Fruit fly (Drosophila melanogaster): ENCODE results near the gene Pus7.

Gene Pus7

dm6 chr3L:8509567-8510109 lies at the start of gene Pus7, which contains the start of gene ZC3H3:
Gene Pus7, plus strand, starts transcription at chr3L:8510003.
Gene ZC3H3, minus strand, starts transcription at chr3L:8509763.
- peak; percentile 35 for TF ChIP-seq CG7101 (tag; optimal IDR thresholded peaks at IDR 0.05)
- no peak for TF ChIP-seq ovo (GFP tag; optimal IDR thresholded peaks at IDR 0.05)
- TF ChIP-seq kay (GFP tag; ENCODE audit: borderline replicate concordance), result no peak
- no peak for TF ChIP-seq pad (GFP tag; optimal IDR thresholded peaks at IDR 0.05)
- no peak for TF ChIP-seq Hr96 (GFP tag; optimal IDR thresholded peaks at IDR 0.05)
- no peak for TF ChIP-seq CG7045 (GFP tag; optimal IDR thresholded peaks at IDR 0.05)
- TF ChIP-seq CG5204 (GFP tag; optimal IDR thresholded peaks at IDR 0.05), result no peak
- TF ChIP-seq CG33017 (tag; optimal IDR thresholded peaks at IDR 0.05), result peak; percentile 13
- TF ChIP-seq CG14711 (tag; optimal IDR thresholded peaks at IDR 0.05), result peak; percentile 57
- TF ChIP-seq tj (GFP tag; optimal IDR thresholded peaks at IDR 0.05), result peak; percentile 13
- no peak for TF ChIP-seq CG12768 (GFP tag; optimal IDR thresholded peaks at IDR 0.05)
- peak; percentile 25 for TF ChIP-seq CG11617 (GFP tag; optimal IDR thresholded peaks at IDR 0.05)
- no peak for TF ChIP-seq cnc (optimal IDR thresholded peaks at IDR 0.05)
- no peak for TF ChIP-seq cic (GFP tag; optimal IDR thresholded peaks at IDR 0.05)
- peak; percentile 76 for TF ChIP-seq Mnt (GFP tag; optimal IDR thresholded peaks at IDR 0.05)
- TF ChIP-seq Clk (GFP tag; optimal IDR thresholded peaks at IDR 0.05), result no peak
- TF ChIP-seq bab1 (GFP tag; optimal IDR thresholded peaks at IDR 0.05), result peak; percentile 45

- TF ChIP-seq Hr96 (GFP tag; optimal IDR thresholded peaks at IDR 0.05) (peak; percentile 8), tj (GFP tag; optimal IDR thresholded peaks at IDR 0.05) (peak; percentile 59), CG12768 (GFP tag; optimal IDR thresholded peaks at IDR 0.05) (peak; percentile 50), pad (GFP tag; optimal IDR thresholded peaks at IDR 0.05) (no peak)
Measured at dm6 chr3L:8460050-8460878, 49.5 kb upstream of the Pus7 start.

- TF ChIP-seq CG7045 (GFP tag; optimal IDR thresholded peaks at IDR 0.05) (no peak), Clk (GFP tag; optimal IDR thresholded peaks at IDR 0.05) (no peak), CG7101 (tag; optimal IDR thresholded peaks at IDR 0.05) (no peak), Mnt (GFP tag; optimal IDR thresholded peaks at IDR 0.05) (no peak), ovo (GFP tag; optimal IDR thresholded peaks at IDR 0.05) (no peak), cnc (optimal IDR thresholded peaks at IDR 0.05) (no peak), CG33017 (tag; optimal IDR thresholded peaks at IDR 0.05) (no peak), toe (GFP tag; optimal IDR thresholded peaks at IDR 0.05) (no peak), kay (GFP tag; ENCODE audit: borderline replicate concordance) (no peak), Crg-1 (GFP tag; optimal IDR thresholded peaks at IDR 0.05) (no peak), CG14711 (tag; optimal IDR thresholded peaks at IDR 0.05) (no peak), CG5204 (GFP tag; optimal IDR thresholded peaks at IDR 0.05) (no peak)
Measured at dm6 chr3L:8461229-8462004, 48.4 kb upstream of the Pus7 start.

DNA sequence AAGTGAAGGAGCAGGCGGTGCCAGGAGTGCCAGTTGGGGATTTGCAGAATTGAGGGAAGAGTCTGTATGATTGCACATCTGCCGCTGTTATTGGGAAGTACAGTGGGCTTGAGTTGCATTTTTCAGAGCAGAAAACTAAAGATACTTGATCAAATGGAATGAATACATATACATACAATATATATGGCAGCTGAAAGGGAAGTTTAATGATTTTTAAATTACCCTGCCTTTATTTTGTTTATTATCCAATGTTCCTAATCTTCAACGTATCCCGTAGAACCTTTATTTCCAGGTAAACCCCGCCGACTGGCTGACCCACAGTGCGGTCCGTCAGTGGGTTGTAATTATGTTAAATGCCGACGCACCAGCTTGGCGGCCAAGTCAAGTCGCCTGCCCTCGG lies 28.9 kb upstream of the Pus7 start:
- TF ChIP-seq CG7101 (tag; optimal IDR thresholded peaks at IDR 0.05) (no peak), Clk (GFP tag; optimal IDR thresholded peaks at IDR 0.05) (no peak), CG7045 (GFP tag; optimal IDR thresholded peaks at IDR 0.05) (no peak), cic (GFP tag; optimal IDR thresholded peaks at IDR 0.05) (no peak), CG33017 (tag; optimal IDR thresholded peaks at IDR 0.05) (no peak), toe (GFP tag; optimal IDR thresholded peaks at IDR 0.05) (no peak), CG5204 (GFP tag; optimal IDR thresholded peaks at IDR 0.05) (no peak), CG11617 (GFP tag; optimal IDR thresholded peaks at IDR 0.05) (no peak)

- no peak for TF ChIP-seq Hr96 (GFP tag; optimal IDR thresholded peaks at IDR 0.05)
- TF ChIP-seq CG7045 (GFP tag; optimal IDR thresholded peaks at IDR 0.05), result no peak
- TF ChIP-seq cnc (optimal IDR thresholded peaks at IDR 0.05), result no peak
- no peak for TF ChIP-seq CG5204 (GFP tag; optimal IDR thresholded peaks at IDR 0.05)
- no peak for TF ChIP-seq CG1620 (GFP tag; optimal IDR thresholded peaks at IDR 0.05)
- TF ChIP-seq CG7101 (tag; optimal IDR thresholded peaks at IDR 0.05), result peak; percentile 48
- TF ChIP-seq Mnt (GFP tag; optimal IDR thresholded peaks at IDR 0.05), result peak; percentile 18
- peak; percentile 1 for TF ChIP-seq CG11617 (GFP tag; optimal IDR thresholded peaks at IDR 0.05)
- TF ChIP-seq bab1 (GFP tag; optimal IDR thresholded peaks at IDR 0.05), result peak; percentile 40
- no peak for TF ChIP-seq CG12768 (GFP tag; optimal IDR thresholded peaks at IDR 0.05)
- peak; percentile 47 for TF ChIP-seq CG14711 (tag; optimal IDR thresholded peaks at IDR 0.05)
- TF ChIP-seq toe (GFP tag; optimal IDR thresholded peaks at IDR 0.05), result no peak
- TF ChIP-seq Clk (GFP tag; optimal IDR thresholded peaks at IDR 0.05), result no peak
- no peak for TF ChIP-seq Crg-1 (GFP tag; optimal IDR thresholded peaks at IDR 0.05)
- TF ChIP-seq pad (GFP tag; optimal IDR thresholded peaks at IDR 0.05), result no peak
- TF ChIP-seq kay (GFP tag; ENCODE audit: borderline replicate concordance), result no peak
- peak; percentile 12 for TF ChIP-seq CG33017 (tag; optimal IDR thresholded peaks at IDR 0.05)
- TF ChIP-seq tj (GFP tag; optimal IDR thresholded peaks at IDR 0.05), result no peak
- no peak for TF ChIP-seq cic (GFP tag; optimal IDR thresholded peaks at IDR 0.05)
- TF ChIP-seq ovo (GFP tag; optimal IDR thresholded peaks at IDR 0.05), result no peak
Measured at dm6 chr3L:8506975-8507441, 2.8 kb upstream of the Pus7 start, which contains the start of gene CG43163. Gene CG43163, minus strand, starts transcription at chr3L:8507146.

All from whole organism, adult.